Worm (Caenorhabditis elegans): ENCODE results near the gene Y5F2A.4.

Gene Y5F2A.4

ce11 chrIV:11068314-11068713, 10.1 kb downstream of the Y5F2A.4 start:
- TF ChIP-seq C08G9.2 (tag; optimal IDR thresholded peaks at IDR 0.05), result no peak
- TF ChIP-seq unc-55 (GFP tag; optimal IDR thresholded peaks at IDR 0.05), result peak; percentile 100
- TF ChIP-seq hlh-30 (tag; optimal IDR thresholded peaks at IDR 0.05; ENCODE audit: insufficient read depth), result peak; percentile 55
- TF ChIP-seq pax-1 (tag; optimal IDR thresholded peaks at IDR 0.05), result no peak
- TF ChIP-seq nfya-1 (tag; optimal IDR thresholded peaks at IDR 0.05), result peak; percentile 47
- TF ChIP-seq rnt-1 (tag; optimal IDR thresholded peaks at IDR 0.05), result peak; percentile 81
- TF ChIP-seq ceh-18 (tag; optimal IDR thresholded peaks at IDR 0.05), result peak; percentile 68

ce11 chrIV:11067003-11067402, 11.4 kb downstream of the Y5F2A.4 start, which contains the start of gene ttr-17:
TSS of gene ttr-17 (minus strand) at chrIV:11067026.
- no peak for TF ChIP-seq nhr-11 (tag; optimal IDR thresholded peaks at IDR 0.05)
- TF ChIP-seq ceh-18 (tag; optimal IDR thresholded peaks at IDR 0.05), result peak; percentile 51
- no peak for TF ChIP-seq npax-4 (tag; optimal IDR thresholded peaks at IDR 0.05)

ce11 chrIV:11063962-11064361, 14.4 kb downstream of the Y5F2A.4 start, which contains the start of gene ttr-16:
TSS of gene ttr-16 (minus strand) at chrIV:11064137.
- TF ChIP-seq ceh-14 (tag; optimal IDR thresholded peaks at IDR 0.05) (no peak), tbx-7 (tag; optimal IDR thresholded peaks at IDR 0.05) (no peak), unc-55 (GFP tag; optimal IDR thresholded peaks at IDR 0.05) (peak; percentile 88), unc-3 (GFP tag; conservative IDR thresholded peaks at IDR 0.05) (no peak), unc-3 (tag; optimal IDR thresholded peaks at IDR 0.05) (no peak), ceh-18 (tag; optimal IDR thresholded peaks at IDR 0.05) (peak; percentile 30), ztf-16 (tag; optimal IDR thresholded peaks at IDR 0.05) (no peak), K02D7.2 (tag; optimal IDR thresholded peaks at IDR 0.05) (no peak), tbx-2 (tag; optimal IDR thresholded peaks at IDR 0.05) (no peak), ceh-30 (tag; optimal IDR thresholded peaks at IDR 0.05) (no peak), ceh-2 (tag; optimal IDR thresholded peaks at IDR 0.05) (no peak), nfya-1 (tag; optimal IDR thresholded peaks at IDR 0.05) (peak; percentile 77)

- TF ChIP-seq ceh-6 (GFP tag; optimal IDR thresholded peaks at IDR 0.05) (no peak), unc-3 (GFP tag; conservative IDR thresholded peaks at IDR 0.05) (no peak), unc-3 (tag; optimal IDR thresholded peaks at IDR 0.05) (no peak), K02D7.2 (tag; optimal IDR thresholded peaks at IDR 0.05) (no peak), hlh-30 (tag; optimal IDR thresholded peaks at IDR 0.05; ENCODE audit: insufficient read depth) (no peak)
Observed at ce11 chrIV:11062984-11063613, 15.3 kb downstream of the Y5F2A.4 start.

- no peak for TF ChIP-seq gmeb-2 (tag; optimal IDR thresholded peaks at IDR 0.05)
- no peak for TF ChIP-seq nhr-232 (tag; optimal IDR thresholded peaks at IDR 0.05)
- no peak for TF ChIP-seq unc-55 (GFP tag; optimal IDR thresholded peaks at IDR 0.05)
- no peak for TF ChIP-seq syd-9 (tag; optimal IDR thresholded peaks at IDR 0.05)
- no peak for TF ChIP-seq ceh-31 (tag; optimal IDR thresholded peaks at IDR 0.05)
- no peak for TF ChIP-seq che-1 (tag; optimal IDR thresholded peaks at IDR 0.05)
- TF ChIP-seq sdc-2 (tag; optimal IDR thresholded peaks at IDR 0.05), result no peak
- TF ChIP-seq hlh-30 (tag; optimal IDR thresholded peaks at IDR 0.05; ENCODE audit: insufficient read depth), result no peak
- TF ChIP-seq ztf-16 (tag; optimal IDR thresholded peaks at IDR 0.05), result no peak
- TF ChIP-seq Y22D7AL.16 (tag; optimal IDR thresholded peaks at IDR 0.05), result no peak
- no peak for TF ChIP-seq fkh-6 (tag; optimal IDR thresholded peaks at IDR 0.05)
Observed at ce11 chrIV:11053652-11054317, 24.6 kb downstream of the Y5F2A.4 start, which contains the start of the genes F36H1.12 and lin-3. TSS of gene F36H1.12 (minus strand) at chrIV:11053702. TSS of gene lin-3 (plus strand) at chrIV:11054308.

DNA sequence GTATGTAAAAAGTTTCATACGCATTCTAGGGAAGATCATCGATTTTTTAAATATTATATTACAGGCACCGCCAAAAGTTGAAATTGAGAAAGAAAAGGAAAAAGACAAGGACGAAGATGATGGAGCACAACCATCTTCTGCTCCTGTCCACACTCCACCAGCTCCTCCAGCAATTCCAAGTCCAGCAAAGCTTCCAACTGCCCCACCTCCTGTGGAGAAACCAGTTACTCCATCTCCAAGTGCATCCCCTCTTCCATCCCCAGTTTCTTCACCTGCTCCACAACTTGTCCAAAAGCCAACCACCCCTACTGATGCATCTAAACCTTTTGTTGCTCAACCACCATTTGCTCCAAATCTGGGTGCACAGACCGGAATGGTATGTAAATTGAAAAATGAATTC, 26.4 kb downstream of the Y5F2A.4 start:
- no peak for TF ChIP-seq pros-1 (tag; optimal IDR thresholded peaks at IDR 0.05)
- no peak for TF ChIP-seq ceh-18 (tag; optimal IDR thresholded peaks at IDR 0.05)
- no peak for TF ChIP-seq ceh-31 (tag; optimal IDR thresholded peaks at IDR 0.05)
- no peak for TF ChIP-seq unc-55 (GFP tag; optimal IDR thresholded peaks at IDR 0.05)

Measured in whole organism, late embryonic.